Fruit fly (Drosophila melanogaster): ENCODE measurements around the gene Rab5.

The Rab5 gene

dm6 chr2L:2398459-2398858 lies 33.4 kb upstream of the Rab5 start:
- TF ChIP-seq CG13204 (GFP tag; optimal IDR thresholded peaks at IDR 0.05) (no peak), CG9948 (tag; optimal IDR thresholded peaks at IDR 0.05) (no peak), CG14655 (GFP tag; optimal IDR thresholded peaks at IDR 0.05) (no peak), CG32121 (GFP tag; IDR thresholded peaks at IDR 0.05) (no peak), CG17806 (tag; optimal IDR thresholded peaks at IDR 0.05) (no peak), CG12605 (GFP tag; IDR thresholded peaks at IDR 0.05) (no peak), D1 (tag; optimal IDR thresholded peaks at IDR 0.05) (no peak), EcR (GFP tag; optimal IDR thresholded peaks at IDR 0.05) (no peak), CG34367 (tag; optimal IDR thresholded peaks at IDR 0.05) (no peak), fd96Ca (GFP tag; IDR thresholded peaks at IDR 0.05) (no peak), CG15710 (tag; optimal IDR thresholded peaks at IDR 0.05) (no peak), Pif1B (GFP tag; optimal IDR thresholded peaks at IDR 0.05) (no peak), CG8159 (tag; optimal IDR thresholded peaks at IDR 0.05) (no peak), Ets98B (GFP tag; IDR thresholded peaks at IDR 0.05) (no peak), CG10348 (GFP tag; IDR thresholded peaks at IDR 0.05) (no peak), Pif1A (GFP tag; optimal IDR thresholded peaks at IDR 0.05) (no peak), CG8301 (tag; optimal IDR thresholded peaks at IDR 0.05) (no peak), gl (tag; optimal IDR thresholded peaks at IDR 0.05) (no peak), Snoo (tag; optimal IDR thresholded peaks at IDR 0.05) (no peak), rn (GFP tag; IDR thresholded peaks at IDR 0.05) (no peak)

- no peak for TF ChIP-seq CG9948 (tag; optimal IDR thresholded peaks at IDR 0.05)
- TF ChIP-seq gl (tag; optimal IDR thresholded peaks at IDR 0.05), result no peak
- peak; percentile 21 for TF ChIP-seq CG8159 (tag; optimal IDR thresholded peaks at IDR 0.05)
Measured at dm6 chr2L:2397080-2397479, 32.0 kb upstream of the Rab5 start.

- TF ChIP-seq gl (tag; optimal IDR thresholded peaks at IDR 0.05) (no peak), CG8159 (tag; optimal IDR thresholded peaks at IDR 0.05) (peak; percentile 4)
Measured at dm6 chr2L:2394872-2395271, 29.8 kb upstream of the Rab5 start.

- TF ChIP-seq CG8301 (tag; optimal IDR thresholded peaks at IDR 0.05) (no peak), Snoo (tag; optimal IDR thresholded peaks at IDR 0.05) (no peak)
Measured at dm6 chr2L:2391321-2391720, 26.2 kb upstream of the Rab5 start, which contains the start of gene CG46448. CG46448 (plus strand) TSS chr2L:2391660.

dm6 chr2L:2390589-2390988 lies 25.5 kb upstream of the Rab5 start, which contains the start of gene CG43750:
CG43750 (minus strand) TSS chr2L:2390689.
- no peak for TF ChIP-seq CG17806 (tag; optimal IDR thresholded peaks at IDR 0.05)
- no peak for TF ChIP-seq EcR (GFP tag; optimal IDR thresholded peaks at IDR 0.05)
- TF ChIP-seq rn (GFP tag; IDR thresholded peaks at IDR 0.05), result no peak
- TF ChIP-seq CG8159 (tag; optimal IDR thresholded peaks at IDR 0.05), result no peak
- no peak for TF ChIP-seq CG4496 (GFP tag; IDR thresholded peaks at IDR 0.05)
- TF ChIP-seq CG9948 (tag; optimal IDR thresholded peaks at IDR 0.05), result no peak
- TF ChIP-seq CG34367 (tag; optimal IDR thresholded peaks at IDR 0.05), result no peak
- no peak for TF ChIP-seq Pif1A (GFP tag; optimal IDR thresholded peaks at IDR 0.05)
- no peak for TF ChIP-seq Pif1B (GFP tag; optimal IDR thresholded peaks at IDR 0.05)
- TF ChIP-seq CG14655 (GFP tag; optimal IDR thresholded peaks at IDR 0.05), result no peak
- no peak for TF ChIP-seq fd96Ca (GFP tag; IDR thresholded peaks at IDR 0.05)
- no peak for TF ChIP-seq D1 (tag; optimal IDR thresholded peaks at IDR 0.05)

- no peak for TF ChIP-seq Ets98B (GFP tag; IDR thresholded peaks at IDR 0.05)
- TF ChIP-seq Snoo (tag; optimal IDR thresholded peaks at IDR 0.05), result no peak
- TF ChIP-seq Pif1B (GFP tag; optimal IDR thresholded peaks at IDR 0.05), result no peak
- no peak for TF ChIP-seq CG32121 (GFP tag; IDR thresholded peaks at IDR 0.05)
- no peak for TF ChIP-seq gl (tag; optimal IDR thresholded peaks at IDR 0.05)
- no peak for TF ChIP-seq EcR (GFP tag; optimal IDR thresholded peaks at IDR 0.05)
- no peak for TF ChIP-seq Pif1A (GFP tag; optimal IDR thresholded peaks at IDR 0.05)
- TF ChIP-seq CG10348 (GFP tag; IDR thresholded peaks at IDR 0.05), result no peak
- no peak for TF ChIP-seq CG4496 (GFP tag; IDR thresholded peaks at IDR 0.05)
- no peak for TF ChIP-seq D1 (tag; optimal IDR thresholded peaks at IDR 0.05)
- TF ChIP-seq rn (GFP tag; IDR thresholded peaks at IDR 0.05), result no peak
- no peak for TF ChIP-seq CG8301 (tag; optimal IDR thresholded peaks at IDR 0.05)
- no peak for TF ChIP-seq CG12605 (GFP tag; IDR thresholded peaks at IDR 0.05)
- TF ChIP-seq CG17806 (tag; optimal IDR thresholded peaks at IDR 0.05), result no peak
- TF ChIP-seq CG15710 (tag; optimal IDR thresholded peaks at IDR 0.05), result no peak
- TF ChIP-seq fd96Ca (GFP tag; IDR thresholded peaks at IDR 0.05), result no peak
- no peak for TF ChIP-seq CG8159 (tag; optimal IDR thresholded peaks at IDR 0.05)
- no peak for TF ChIP-seq CG14655 (GFP tag; optimal IDR thresholded peaks at IDR 0.05)
- no peak for TF ChIP-seq CG34367 (tag; optimal IDR thresholded peaks at IDR 0.05)
Measured at dm6 chr2L:2385692-2386091, 20.6 kb upstream of the Rab5 start, which contains the start of gene CG3557. CG3557 (minus strand) TSS chr2L:2385792.

dm6 chr2L:2382971-2383370 lies 17.9 kb upstream of the Rab5 start, which contains the start of gene PIG-Wa:
PIG-Wa (plus strand) TSS chr2L:2383202.
- no peak for TF ChIP-seq Pif1B (GFP tag; optimal IDR thresholded peaks at IDR 0.05)
- no peak for TF ChIP-seq CG15710 (tag; optimal IDR thresholded peaks at IDR 0.05)
- no peak for TF ChIP-seq CG8159 (tag; optimal IDR thresholded peaks at IDR 0.05)
- TF ChIP-seq CG10348 (GFP tag; IDR thresholded peaks at IDR 0.05), result no peak
- TF ChIP-seq rn (GFP tag; IDR thresholded peaks at IDR 0.05), result no peak
- TF ChIP-seq Snoo (tag; optimal IDR thresholded peaks at IDR 0.05), result no peak
- TF ChIP-seq fd96Ca (GFP tag; IDR thresholded peaks at IDR 0.05), result no peak
- no peak for TF ChIP-seq D1 (tag; optimal IDR thresholded peaks at IDR 0.05)

All from whole organism, pupa.